Worm (Caenorhabditis elegans): ENCODE results near the gene sid-3.

- TF ChIP-seq snpc-4 (tag; optimal IDR thresholded peaks at IDR 0.05) (no peak), nhr-28 (tag; optimal IDR thresholded peaks at IDR 0.05) (no peak), nhr-2 (tag; optimal IDR thresholded peaks at IDR 0.05) (no peak), unc-62 (GFP tag; optimal IDR thresholded peaks at IDR 0.05) (no peak)
Measured at ce11 chrX:17178239-17178638, 7.9 kb upstream of the sid-3 start, which contains the start of gene B0302.2.

Data from whole organism, mixed stage, embryonic.